Worm (Caenorhabditis elegans) whole organism, late embryonic: ENCODE results near the gene C27A2.7.

Source experiments
- nhr-11 ChIP-seq: fragments of 150-350 bp; optimal IDR thresholded peaks from 2 replicates; lab custom pipeline; 2014; ENCODE audit warnings: missing biosample characterization, missing genetic modification characterization
- pag-3 ChIP-seq: sonication (generic microtip); optimal IDR thresholded peaks from 2 replicates; lab custom pipeline; 2016; ENCODE audit warnings: missing compliant biosample characterization, missing genetic modification characterization, borderline replicate concordance
- pqm-1 ChIP-seq: sonication (generic microtip); optimal IDR thresholded peaks from 2 replicates; lab custom pipeline; 2016; ENCODE audit warnings: missing genetic modification characterization, missing compliant biosample characterization
- ref-2 ChIP-seq: sonication (generic microtip); optimal IDR thresholded peaks from 2 replicates; lab custom pipeline; 2016; ENCODE audit warnings: missing genetic modification characterization, missing compliant biosample characterization

DNA sequence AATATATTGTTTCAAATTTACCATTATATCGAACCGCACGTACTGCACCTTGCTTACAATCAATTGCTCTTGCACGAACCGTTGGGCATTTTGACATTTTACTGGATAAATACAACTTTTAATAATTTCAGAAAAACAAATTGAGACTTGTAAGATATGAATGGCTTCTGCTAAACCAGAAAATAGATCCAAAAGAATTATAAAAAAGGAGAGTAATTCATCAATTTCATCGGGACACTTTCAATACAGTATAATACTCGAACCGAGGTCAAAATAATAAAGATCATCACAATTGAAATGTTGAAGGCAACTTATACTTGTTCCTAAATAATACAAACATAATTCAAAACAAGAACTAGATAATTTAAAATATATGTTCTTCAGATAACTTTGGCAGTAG is 39.6 kb downstream of the C27A2.7 start, which contains the start of gene wdr-83:
- no peak for TF ChIP-seq pqm-1
- TF ChIP-seq ref-2 (tag; lab: Kevin White, UChicago) = no peak
- TF ChIP-seq pag-3 (tag; lab: Kevin White, UChicago) = no peak
- TF ChIP-seq nhr-11 (tag; lab: Kevin White, UChicago) = no peak
